Fruit fly (Drosophila melanogaster) whole organism, embryonic: ENCODE measurements around the gene stac.

Experiments
- CG10959 ChIP-seq: fragments of 200-800 bp; sonication (Bioruptor generic); IDR thresholded peaks from 2 replicates; pipeline ENCODE4 v1.3.6; 2022; ENCODE audit warnings: missing biosample characterization, missing genetic modification characterization
- CG11696 ChIP-seq: fragments of 200-800 bp; sonication (Bioruptor generic); IDR thresholded peaks from 2 replicates; pipeline ENCODE4 v1.3.6; 2022; ENCODE audit warnings: missing biosample characterization, missing genetic modification characterization
- CG14965 ChIP-seq: fragments of 200-800 bp; sonication (Bioruptor generic); optimal IDR thresholded peaks from 2 replicates; lab custom pipeline; 2016; ENCODE audit warnings: missing biosample characterization, missing genetic modification characterization, borderline replicate concordance
- CG16779 ChIP-seq: fragments of 200-800 bp; sonication (Bioruptor generic); IDR thresholded peaks from 2 replicates; pipeline ENCODE4 v1.3.6; 2022; ENCODE audit warnings: missing biosample characterization, missing genetic modification characterization
- CG16813 ChIP-seq: fragments of 200-800 bp; sonication (Bioruptor generic); IDR thresholded peaks from 3 replicates; pipeline ENCODE4 v1.3.6; 2022; ENCODE audit warnings: missing biosample characterization, missing genetic modification characterization; ENCODE audit not compliant: partially characterized antibody
- CG16863 ChIP-seq: fragments of 200-800 bp; sonication (Bioruptor generic); optimal IDR thresholded peaks from 3 replicates; lab custom pipeline; 2016; ENCODE audit warnings: missing biosample characterization, missing genetic modification characterization
- CG17912 ChIP-seq: fragments of 200-800 bp; sonication (Bioruptor generic); optimal IDR thresholded peaks from 2 replicates; lab custom pipeline; 2018; ENCODE audit warnings: missing biosample characterization, mild to moderate bottlenecking, missing genetic modification characterization
- CG2116 ChIP-seq: fragments of 200-800 bp; sonication (Bioruptor generic); optimal IDR thresholded peaks from 3 replicates; lab custom pipeline; 2018; ENCODE audit warnings: missing biosample characterization, mild to moderate bottlenecking, missing genetic modification characterization
- CG31388 ChIP-seq: fragments of 200-800 bp; sonication (Bioruptor generic); optimal IDR thresholded peaks from 2 replicates; lab custom pipeline; 2016; ENCODE audit warnings: missing biosample characterization, missing genetic modification characterization
- CG32767 ChIP-seq: fragments of 200-800 bp; sonication (Bioruptor generic); IDR thresholded peaks from 2 replicates; pipeline ENCODE4 v1.3.6; 2022; ENCODE audit warnings: missing biosample characterization, missing genetic modification characterization
- CG33213 ChIP-seq: fragments of 200-800 bp; sonication (Bioruptor generic); optimal IDR thresholded peaks from 3 replicates; lab custom pipeline; 2016; ENCODE audit warnings: missing biosample characterization, missing genetic modification characterization
- CG6654 ChIP-seq: fragments of 200-800 bp; sonication (Bioruptor generic); optimal IDR thresholded peaks from 2 replicates; lab custom pipeline; 2017; ENCODE audit warnings: missing biosample characterization, mild to moderate bottlenecking, missing genetic modification characterization
- CG7357 ChIP-seq: fragments of 200-800 bp; sonication (Bioruptor generic); IDR thresholded peaks from 3 replicates; pipeline ENCODE4 v1.3.6; 2022; ENCODE audit warnings: missing biosample characterization, missing genetic modification characterization
- CG7839 ChIP-seq: fragments of 200-800 bp; sonication (Bioruptor generic); optimal IDR thresholded peaks from 3 replicates; lab custom pipeline; 2018; ENCODE audit warnings: missing biosample characterization, mild to moderate bottlenecking, missing genetic modification characterization, moderate library complexity
- CG9797 ChIP-seq: fragments of 200-800 bp; sonication (Bioruptor generic); optimal IDR thresholded peaks from 3 replicates; lab custom pipeline; 2018; ENCODE audit warnings: missing biosample characterization, mild to moderate bottlenecking, missing genetic modification characterization
- CHES-1-like ChIP-seq: fragments of 200-800 bp; sonication (Bioruptor generic); optimal IDR thresholded peaks from 2 replicates; lab custom pipeline; 2016; ENCODE audit warnings: missing biosample characterization, missing genetic modification characterization
- CoRest ChIP-seq: fragments of 200-800 bp; sonication (Bioruptor generic); optimal IDR thresholded peaks from 3 replicates; lab custom pipeline; 2018; ENCODE audit warnings: missing biosample characterization, mild to moderate bottlenecking, missing genetic modification characterization, moderate library complexity
- D19A ChIP-seq: fragments of 200-800 bp; optimal IDR thresholded peaks from 3 replicates; lab custom pipeline; 2019; ENCODE audit warnings: missing biosample characterization, mild to moderate bottlenecking, missing genetic modification characterization, moderate library complexity
- Dek ChIP-seq: fragments of 200-800 bp; sonication (Bioruptor generic); optimal IDR thresholded peaks from 3 replicates; lab custom pipeline; 2019; ENCODE audit warnings: missing biosample characterization, mild to moderate bottlenecking, missing genetic modification characterization, moderate library complexity
- Eip74EF ChIP-seq, 2 experiments: fragments of 200-800 bp in 1 of 2; fragments of >200 bp in 1 of 2; sonication (Bioruptor generic) in 1 of 2; optimal IDR thresholded peaks; 2 replicates each; lab custom pipeline; 2017 to 2019; ENCODE audit warnings: missing biosample characterization in 2 of 2, missing genetic modification characterization in 2 of 2, mild to moderate bottlenecking in 1 of 2, moderate library complexity in 1 of 2
- HLH3B ChIP-seq: fragments of 200-800 bp; sonication (Bioruptor generic); IDR thresholded peaks from 2 replicates; pipeline ENCODE4 v1.3.6; 2022; ENCODE audit warnings: missing biosample characterization, missing genetic modification characterization
- MESR4 ChIP-seq: fragments of 200-800 bp; sonication (Bioruptor generic); optimal IDR thresholded peaks from 2 replicates; lab custom pipeline; 2018; ENCODE audit warnings: missing biosample characterization, mild to moderate bottlenecking, missing genetic modification characterization, moderate library complexity
- Oli ChIP-seq: fragments of 200-800 bp; sonication (Bioruptor generic); optimal IDR thresholded peaks from 2 replicates; lab custom pipeline; 2018; ENCODE audit warnings: missing biosample characterization, mild to moderate bottlenecking, missing genetic modification characterization, moderate library complexity
- Rx ChIP-seq: fragments of 200-800 bp; sonication (Bioruptor generic); IDR thresholded peaks from 2 replicates; pipeline ENCODE4 v1.3.6; 2022; ENCODE audit warnings: missing biosample characterization, missing genetic modification characterization
- Side ChIP-seq: fragments of 200-800 bp; sonication (Bioruptor generic); optimal IDR thresholded peaks from 2 replicates; lab custom pipeline; 2016; ENCODE audit warnings: missing biosample characterization, missing genetic modification characterization
- Sin3A ChIP-seq: fragments of >200 bp; optimal IDR thresholded peaks from 2 replicates; lab custom pipeline; 2018
- Sry-δ ChIP-seq: fragments of 200-800 bp; sonication (Bioruptor generic); optimal IDR thresholded peaks from 2 replicates; lab custom pipeline; 2016; ENCODE audit warnings: missing biosample characterization, missing genetic modification characterization
- Tbp ChIP-seq: fragments of >200 bp; optimal IDR thresholded peaks from 2 replicates; lab custom pipeline; 2018; ENCODE audit warnings: missing biosample characterization, missing genetic modification characterization
- YL-1 ChIP-seq: fragments of 200-800 bp; sonication (Bioruptor generic); optimal IDR thresholded peaks from 3 replicates; lab custom pipeline; 2017; ENCODE audit warnings: missing biosample characterization, mild to moderate bottlenecking, missing genetic modification characterization
- ase ChIP-seq: fragments of 200-800 bp; sonication (Bioruptor generic); IDR thresholded peaks from 3 replicates; pipeline ENCODE4 v1.3.6; 2022; ENCODE audit warnings: missing biosample characterization, missing genetic modification characterization
- caup ChIP-seq: fragments of 200-800 bp; sonication (Bioruptor generic); optimal IDR thresholded peaks from 3 replicates; lab custom pipeline; 2017; ENCODE audit warnings: missing biosample characterization, mild to moderate bottlenecking, missing genetic modification characterization, moderate library complexity; ENCODE audit not compliant: severe bottlenecking
- crol ChIP-seq: fragments of 200-800 bp; sonication (Bioruptor generic); IDR thresholded peaks from 2 replicates; pipeline ENCODE4 v1.3.6; 2022; ENCODE audit warnings: missing biosample characterization, missing genetic modification characterization
- cwo ChIP-seq: fragments of 200-800 bp; sonication (Bioruptor generic); optimal IDR thresholded peaks from 3 replicates; lab custom pipeline; 2017; ENCODE audit warnings: missing biosample characterization, missing genetic modification characterization, mild to moderate bottlenecking, moderate library complexity, missing genetic modification reagents
- dan ChIP-seq: fragments of 200-800 bp; sonication (Bioruptor generic); IDR thresholded peaks from 2 replicates; pipeline ENCODE4 v1.3.6; 2022; ENCODE audit warnings: missing biosample characterization, missing genetic modification characterization
- dati ChIP-seq: fragments of 200-800 bp; sonication (Bioruptor generic); IDR thresholded peaks from 2 replicates; pipeline ENCODE4 v1.3.6; 2022; ENCODE audit warnings: missing biosample characterization, missing genetic modification characterization
- disco-r ChIP-seq: fragments of 200-800 bp; sonication (Bioruptor generic); optimal IDR thresholded peaks from 2 replicates; lab custom pipeline; 2016; ENCODE audit warnings: missing biosample characterization, missing genetic modification characterization
- fd102C ChIP-seq: fragments of 200-800 bp; sonication (Bioruptor generic); optimal IDR thresholded peaks from 2 replicates; lab custom pipeline; 2018; ENCODE audit warnings: missing biosample characterization, mild to moderate bottlenecking, missing genetic modification characterization, moderate library complexity
- fd64A ChIP-seq: fragments of 200-800 bp; sonication (Bioruptor generic); optimal IDR thresholded peaks from 3 replicates; lab custom pipeline; 2018; ENCODE audit warnings: missing biosample characterization, mild to moderate bottlenecking, missing genetic modification characterization
- her ChIP-seq: fragments of 200-800 bp; sonication (Bioruptor generic); optimal IDR thresholded peaks from 2 replicates; lab custom pipeline; 2016; ENCODE audit warnings: missing biosample characterization, missing genetic modification characterization
- lov ChIP-seq, 2 experiments: fragments of 200-800 bp in 1 of 2; fragments of >200 bp in 1 of 2; sonication (Bioruptor generic) in 1 of 2; IDR thresholded peaks in 1 of 2; optimal IDR thresholded peaks in 1 of 2; 2 replicates in 1 of 2; 3 replicates in 1 of 2; pipeline versions ENCODE4 v1.3.6 to Lab custom; 2017 to 2022; ENCODE audit warnings: missing biosample characterization in 1 of 2, missing genetic modification characterization in 1 of 2
- luna ChIP-seq: fragments of 200-800 bp; sonication (Bioruptor generic); optimal IDR thresholded peaks from 2 replicates; lab custom pipeline; 2016; ENCODE audit warnings: missing biosample characterization, missing genetic modification characterization
- nerfin-1 ChIP-seq: fragments of 200-800 bp; sonication (Bioruptor generic); optimal IDR thresholded peaks from 3 replicates; lab custom pipeline; 2019; ENCODE audit warnings: missing biosample characterization, mild to moderate bottlenecking, missing genetic modification characterization, moderate library complexity
- nerfin-2 ChIP-seq: fragments of 200-800 bp; sonication (Bioruptor generic); IDR thresholded peaks from 2 replicates; pipeline ENCODE4 v1.3.6; 2022; ENCODE audit warnings: missing biosample characterization, missing genetic modification characterization; ENCODE audit not compliant: partially characterized antibody
- pan ChIP-seq, 4 experiments: fragments of >200 bp in 3 of 4; fragments of 200-800 bp in 1 of 4; sonication (Bioruptor generic) in 1 of 4; optimal IDR thresholded peaks in 3 of 4; IDR thresholded peaks in 1 of 4; 2 replicates each; pipeline versions ENCODE4 v1.3.6 to Lab custom; 2017 to 2022; ENCODE audit warnings: missing biosample characterization in 2 of 4, missing genetic modification characterization in 2 of 4, mixed read lengths in 1 of 4
- pnt ChIP-seq: fragments of 200-800 bp; sonication (Bioruptor generic); optimal IDR thresholded peaks from 3 replicates; lab custom pipeline; 2016; ENCODE audit warnings: missing biosample characterization, missing genetic modification characterization
- rib ChIP-seq: fragments of 200-800 bp; sonication (Bioruptor generic); IDR thresholded peaks from 2 replicates; pipeline ENCODE4 v1.3.6; 2022; ENCODE audit warnings: missing biosample characterization, missing genetic modification characterization
- row ChIP-seq: fragments of 200-800 bp; sonication (Bioruptor generic); IDR thresholded peaks from 3 replicates; pipeline ENCODE4 v1.3.6; 2022; ENCODE audit warnings: missing biosample characterization, missing genetic modification characterization
- sisA ChIP-seq: fragments of 200-800 bp; sonication (Bioruptor generic); IDR thresholded peaks from 2 replicates; pipeline ENCODE4 v1.3.6; 2022; ENCODE audit warnings: missing biosample characterization, missing genetic modification characterization
- tup ChIP-seq: fragments of 200-800 bp; sonication (Bioruptor generic); optimal IDR thresholded peaks from 2 replicates; lab custom pipeline; 2016; ENCODE audit warnings: missing biosample characterization, mild to moderate bottlenecking, missing genetic modification characterization, moderate library complexity
- vnd ChIP-seq: fragments of 200-800 bp; sonication (Bioruptor generic); IDR thresholded peaks from 3 replicates; pipeline ENCODE4 v1.3.6; 2022; ENCODE audit warnings: missing biosample characterization, missing genetic modification characterization; ENCODE audit not compliant: partially characterized antibody
- zfh1 ChIP-seq: fragments of 200-800 bp; sonication (Bioruptor generic); IDR thresholded peaks from 3 replicates; pipeline ENCODE4 v1.3.6; 2022; ENCODE audit warnings: missing biosample characterization, missing genetic modification characterization

Gene stac

DNA sequence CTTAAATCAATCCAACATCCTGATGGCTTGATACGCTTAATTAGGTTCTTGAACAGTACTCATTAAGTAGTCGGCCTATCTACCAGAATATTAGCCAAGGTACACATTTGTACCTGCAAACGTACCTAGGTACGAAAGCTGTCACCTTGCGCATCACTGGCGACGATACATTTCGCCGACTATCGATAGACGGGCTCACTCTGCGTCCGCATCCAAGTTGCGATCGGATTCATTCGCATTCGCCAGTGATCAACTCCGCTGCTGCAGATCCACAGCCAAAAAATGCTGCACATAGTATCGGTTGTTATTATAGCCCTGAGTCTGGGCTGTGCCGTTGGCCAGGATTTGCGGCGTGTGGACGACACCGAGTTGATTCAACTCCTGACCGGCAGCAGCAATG is 8.6 kb upstream of the stac start, which contains the start of gene CG11790 (continued):
- no peak for TF ChIP-seq lov (optimal IDR thresholded peaks at IDR 0.05; lab: Kevin White, UChicago)
- 0 out of 3 replicates have a peak, but pooled peaks have one; percentile 16 for TF ChIP-seq lov (GFP tag; IDR thresholded peaks at IDR 0.05; lab: Robert Waterston, UW)
- TF ChIP-seq her (GFP tag; lab: Kevin White, UChicago): peak; percentile 55
- TF ChIP-seq Sry-δ (GFP tag; lab: Kevin White, UChicago): peak; percentile 75
- TF ChIP-seq crol (GFP tag; lab: Robert Waterston, UW): no peak
- no peak for TF ChIP-seq dati (GFP tag; lab: Robert Waterston, UW)
- no peak for TF ChIP-seq CG32767 (GFP tag; lab: Robert Waterston, UW)
- peak; percentile 59 for TF ChIP-seq CG2116 (GFP tag; lab: Kevin White, UChicago)
- TF ChIP-seq MESR4 (GFP tag; lab: Kevin White, UChicago): peak; percentile 52
- peak; percentile 59 for TF ChIP-seq nerfin-2 (GFP tag; lab: Robert Waterston, UW)
- no peak for TF ChIP-seq dan (GFP tag; lab: Robert Waterston, UW)
- TF ChIP-seq Dek (tag; lab: Kevin White, UChicago): no peak
- no peak for TF ChIP-seq Sin3A
- peak; percentile 3 for TF ChIP-seq CoRest (tag; lab: Kevin White, UChicago)
- no peak for TF ChIP-seq cwo (GFP tag; lab: Kevin White, UChicago)
- no peak for TF ChIP-seq CG7357 (GFP tag; lab: Robert Waterston, UW)
- TF ChIP-seq pan (optimal IDR thresholded peaks at IDR 0.05; lab: Kevin White, UChicago): no peak
- no peak for TF ChIP-seq pan (GFP tag; optimal IDR thresholded peaks at IDR 0.05 in 1 of 2, IDR thresholded peaks at IDR 0.05 in 1 of 2)
- no peak for TF ChIP-seq Eip74EF (GFP tag; optimal IDR thresholded peaks at IDR 0.05; lab: Kevin White, UChicago)
- no peak for TF ChIP-seq caup
- TF ChIP-seq rib (GFP tag; lab: Robert Waterston, UW): no peak
- no peak for TF ChIP-seq Oli (tag; lab: Kevin White, UChicago)
- TF ChIP-seq sisA: no peak
- TF ChIP-seq Tbp (GFP tag; lab: Kevin White, UChicago): no peak
- no peak for TF ChIP-seq CG31388 (GFP tag; lab: Kevin White, UChicago)
- TF ChIP-seq CG16863 (GFP tag; lab: Kevin White, UChicago): no peak
- TF ChIP-seq fd64A (GFP tag; lab: Kevin White, UChicago): no peak
- no peak for TF ChIP-seq luna
- no peak for TF ChIP-seq CG11696 (GFP tag; lab: Robert Waterston, UW)
- TF ChIP-seq CG6654 (GFP tag; lab: Kevin White, UChicago): no peak
- no peak for TF ChIP-seq CG16779 (GFP tag; lab: Robert Waterston, UW)
- no peak for TF ChIP-seq D19A (tag; lab: Kevin White, UChicago)
- no peak for TF ChIP-seq Rx
- TF ChIP-seq HLH3B (GFP tag; lab: Robert Waterston, UW): no peak
- peak; percentile 65 for TF ChIP-seq vnd (GFP tag; lab: Robert Waterston, UW)
- TF ChIP-seq tup (GFP tag; lab: Kevin White, UChicago): no peak
- TF ChIP-seq CG10959 (GFP tag; lab: Robert Waterston, UW): no peak
- no peak for TF ChIP-seq disco-r
- no peak for TF ChIP-seq CG14965 (GFP tag; lab: Kevin White, UChicago)
- TF ChIP-seq ase (GFP tag; lab: Robert Waterston, UW): no peak
- peak; percentile 66 for TF ChIP-seq CG16813 (GFP tag; lab: Robert Waterston, UW)
- TF ChIP-seq zfh1 (GFP tag; lab: Robert Waterston, UW): no peak
- TF ChIP-seq CG17912: no peak
- no peak for TF ChIP-seq CG7839 (tag; lab: Kevin White, UChicago)
- TF ChIP-seq CG33213 (GFP tag; lab: Kevin White, UChicago): no peak
- TF ChIP-seq Side (GFP tag; lab: Kevin White, UChicago): no peak
- no peak for TF ChIP-seq YL-1 (GFP tag; lab: Kevin White, UChicago)
- TF ChIP-seq fd102C (GFP tag; lab: Kevin White, UChicago): no peak
- TF ChIP-seq CG9797 (GFP tag; lab: Kevin White, UChicago): no peak
- no peak for TF ChIP-seq CHES-1-like
- TF ChIP-seq row: peak; percentile 92
- TF ChIP-seq nerfin-1 (tag; lab: Kevin White, UChicago): no peak
- no peak for TF ChIP-seq pnt (GFP tag; lab: Kevin White, UChicago)
